Worm (Caenorhabditis elegans): ENCODE results near the gene T25B9.2.

T25B9.2 gene

ce11 chrIV:10769353-10769752 is 17.7 kb upstream of the T25B9.2 start, which contains the start of gene T25B9.9:
Gene T25B9.9 (plus strand): TSS chrIV:10769653.
- no peak for TF ChIP-seq hnd-1 (tag; optimal IDR thresholded peaks at IDR 0.05)
- TF ChIP-seq aly-1 (tag; optimal IDR thresholded peaks at IDR 0.05): no peak

ce11 chrIV:10768146-10768636 is 16.6 kb upstream of the T25B9.2 start, which contains the start of gene T25B9.8:
Gene T25B9.8 (minus strand): TSS chrIV:10768196.
- TF ChIP-seq tra-4 (tag; optimal IDR thresholded peaks at IDR 0.05): no peak
- TF ChIP-seq tbx-37 (GFP tag; conservative IDR thresholded peaks at IDR 0.05): no peak
- no peak for TF ChIP-seq ceh-13 (GFP tag; optimal IDR thresholded peaks at IDR 0.05)
- no peak for TF ChIP-seq sea-1 (GFP tag; conservative IDR thresholded peaks at IDR 0.05)
- no peak for TF ChIP-seq tbx-11 (GFP tag; IDR thresholded peaks at IDR 0.05)
- no peak for TF ChIP-seq ceh-36 (tag; optimal IDR thresholded peaks at IDR 0.05)
- TF ChIP-seq aly-1 (tag; optimal IDR thresholded peaks at IDR 0.05): no peak
- no peak for TF ChIP-seq ets-7 (tag; optimal IDR thresholded peaks at IDR 0.05)
- TF ChIP-seq pes-1 (GFP tag; IDR thresholded peaks at IDR 0.05): no peak
- TF ChIP-seq ama-1 (optimal IDR thresholded peaks at IDR 0.05): no peak
- no peak for TF ChIP-seq hmbx-1 (tag; optimal IDR thresholded peaks at IDR 0.05)
- no peak for TF ChIP-seq B0310.2 (tag; optimal IDR thresholded peaks at IDR 0.05)
- no peak for TF ChIP-seq flt-1 (GFP tag; IDR thresholded peaks at IDR 0.05)
- TF ChIP-seq hnd-1 (tag; optimal IDR thresholded peaks at IDR 0.05): no peak
- TF ChIP-seq F13C5.2 (tag; optimal IDR thresholded peaks at IDR 0.05): no peak
- no peak for TF ChIP-seq scrt-1 (GFP tag; IDR thresholded peaks at IDR 0.05)
- TF ChIP-seq hmg-4 (GFP tag; optimal IDR thresholded peaks at IDR 0.05): no peak

ce11 chrIV:10766071-10766470 is 14.4 kb upstream of the T25B9.2 start:
- TF ChIP-seq hnd-1 (tag; optimal IDR thresholded peaks at IDR 0.05) (no peak), ceh-36 (tag; optimal IDR thresholded peaks at IDR 0.05) (no peak), B0310.2 (tag; optimal IDR thresholded peaks at IDR 0.05) (no peak), scrt-1 (GFP tag; IDR thresholded peaks at IDR 0.05) (no peak), ceh-13 (GFP tag; optimal IDR thresholded peaks at IDR 0.05) (no peak), aly-1 (tag; optimal IDR thresholded peaks at IDR 0.05) (no peak), sea-1 (GFP tag; conservative IDR thresholded peaks at IDR 0.05) (no peak), F13C5.2 (tag; optimal IDR thresholded peaks at IDR 0.05) (no peak), flt-1 (GFP tag; IDR thresholded peaks at IDR 0.05) (no peak), ets-7 (tag; optimal IDR thresholded peaks at IDR 0.05) (no peak), pes-1 (GFP tag; IDR thresholded peaks at IDR 0.05) (no peak), hmbx-1 (tag; optimal IDR thresholded peaks at IDR 0.05) (no peak), tra-4 (tag; optimal IDR thresholded peaks at IDR 0.05) (no peak)

- TF ChIP-seq tra-4 (tag; optimal IDR thresholded peaks at IDR 0.05) (no peak), scrt-1 (GFP tag; IDR thresholded peaks at IDR 0.05) (no peak), tbx-11 (GFP tag; IDR thresholded peaks at IDR 0.05) (no peak)
Measured at ce11 chrIV:10765053-10765452, 13.4 kb upstream of the T25B9.2 start, which contains the start of gene T25B9.12. Gene T25B9.12 (plus strand): TSS chrIV:10765353.

ce11 chrIV:10764206-10764605 is 12.6 kb upstream of the T25B9.2 start, which contains the start of gene T25B9.11:
Gene T25B9.11 (plus strand): TSS chrIV:10764506.
- no peak for TF ChIP-seq hnd-1 (tag; optimal IDR thresholded peaks at IDR 0.05)
- no peak for TF ChIP-seq pes-1 (GFP tag; IDR thresholded peaks at IDR 0.05)
- no peak for TF ChIP-seq scrt-1 (GFP tag; IDR thresholded peaks at IDR 0.05)
- TF ChIP-seq aly-1 (tag; optimal IDR thresholded peaks at IDR 0.05): no peak

ce11 chrIV:10761344-10761743 is 9.7 kb upstream of the T25B9.2 start, which contains the start of gene ugt-54:
Gene ugt-54 (plus strand): TSS chrIV:10761698.
- TF ChIP-seq tra-4 (tag; optimal IDR thresholded peaks at IDR 0.05): no peak
- TF ChIP-seq hnd-1 (tag; optimal IDR thresholded peaks at IDR 0.05): no peak
- TF ChIP-seq tbx-11 (GFP tag; IDR thresholded peaks at IDR 0.05): no peak
- TF ChIP-seq ceh-13 (GFP tag; optimal IDR thresholded peaks at IDR 0.05): no peak
- TF ChIP-seq scrt-1 (GFP tag; IDR thresholded peaks at IDR 0.05): no peak
- no peak for TF ChIP-seq hmbx-1 (tag; optimal IDR thresholded peaks at IDR 0.05)
- TF ChIP-seq sea-1 (GFP tag; conservative IDR thresholded peaks at IDR 0.05): no peak
- no peak for TF ChIP-seq F13C5.2 (tag; optimal IDR thresholded peaks at IDR 0.05)
- no peak for TF ChIP-seq ets-7 (tag; optimal IDR thresholded peaks at IDR 0.05)
- TF ChIP-seq flt-1 (GFP tag; IDR thresholded peaks at IDR 0.05): no peak

- no peak for TF ChIP-seq sea-1 (GFP tag; conservative IDR thresholded peaks at IDR 0.05)
- no peak for TF ChIP-seq flt-1 (GFP tag; IDR thresholded peaks at IDR 0.05)
- no peak for TF ChIP-seq ceh-13 (GFP tag; optimal IDR thresholded peaks at IDR 0.05)
- TF ChIP-seq scrt-1 (GFP tag; IDR thresholded peaks at IDR 0.05): no peak
- no peak for TF ChIP-seq ama-1 (optimal IDR thresholded peaks at IDR 0.05)
- TF ChIP-seq B0310.2 (tag; optimal IDR thresholded peaks at IDR 0.05): no peak
- TF ChIP-seq F13C5.2 (tag; optimal IDR thresholded peaks at IDR 0.05): no peak
- TF ChIP-seq tbx-11 (GFP tag; IDR thresholded peaks at IDR 0.05): no peak
- no peak for TF ChIP-seq hmbx-1 (tag; optimal IDR thresholded peaks at IDR 0.05)
- TF ChIP-seq pes-1 (GFP tag; IDR thresholded peaks at IDR 0.05): no peak
- TF ChIP-seq hnd-1 (tag; optimal IDR thresholded peaks at IDR 0.05): no peak
Measured at ce11 chrIV:10757616-10758193, 6.1 kb upstream of the T25B9.2 start, which contains the start of the genes T25B9.4 and T25B9.6. Gene T25B9.4 (minus strand): TSS chrIV:10757716. Gene T25B9.6 (plus strand): TSS chrIV:10758143.

ce11 chrIV:10754685-10755084 is 3.0 kb upstream of the T25B9.2 start, which contains the start of gene T25B9.5:
Gene T25B9.5 (minus strand): TSS chrIV:10754785.
- TF ChIP-seq flt-1 (GFP tag; IDR thresholded peaks at IDR 0.05) (no peak), ama-1 (optimal IDR thresholded peaks at IDR 0.05) (no peak), sea-1 (GFP tag; conservative IDR thresholded peaks at IDR 0.05) (no peak), tra-4 (tag; optimal IDR thresholded peaks at IDR 0.05) (no peak), B0310.2 (tag; optimal IDR thresholded peaks at IDR 0.05) (no peak), hnd-1 (tag; optimal IDR thresholded peaks at IDR 0.05) (no peak), ceh-36 (tag; optimal IDR thresholded peaks at IDR 0.05) (no peak), F13C5.2 (tag; optimal IDR thresholded peaks at IDR 0.05) (no peak), ets-7 (tag; optimal IDR thresholded peaks at IDR 0.05) (no peak), pes-1 (GFP tag; IDR thresholded peaks at IDR 0.05) (no peak), scrt-1 (GFP tag; IDR thresholded peaks at IDR 0.05) (no peak), hmbx-1 (tag; optimal IDR thresholded peaks at IDR 0.05) (no peak), tbx-37 (GFP tag; conservative IDR thresholded peaks at IDR 0.05) (no peak), hmg-4 (GFP tag; optimal IDR thresholded peaks at IDR 0.05) (no peak), ceh-13 (GFP tag; optimal IDR thresholded peaks at IDR 0.05) (no peak), aly-1 (tag; optimal IDR thresholded peaks at IDR 0.05) (no peak), tbx-11 (GFP tag; IDR thresholded peaks at IDR 0.05) (no peak)

Data from whole organism, early embryonic.